Fruit fly (Drosophila melanogaster) whole organism, embryonic: Measurements from ENCODE around the gene Vps2.
A peak's percentile ranks its signal among the peaks of the same experiment; 100 is the strongest.

Experiments used
- Ada2b ChIP-seq: fragments of 200-800 bp; sonication (Bioruptor generic); IDR thresholded peaks from 2 replicates; pipeline ENCODE4 v1.3.6; 2022; ENCODE audit warnings: missing biosample characterization, missing genetic modification characterization
- Atf3 ChIP-seq: fragments of 200-800 bp; sonication (Bioruptor generic); optimal IDR thresholded peaks from 3 replicates; lab custom pipeline; 2016; ENCODE audit warnings: missing biosample characterization, missing genetic modification characterization
- CG10209 ChIP-seq: fragments of 200-800 bp; sonication (Bioruptor generic); optimal IDR thresholded peaks from 3 replicates; lab custom pipeline; 2017; ENCODE audit warnings: missing biosample characterization, mild to moderate bottlenecking, missing genetic modification characterization, missing genetic modification reagents
- CG10565 ChIP-seq: fragments of 200-800 bp; sonication (Bioruptor generic); optimal IDR thresholded peaks from 3 replicates; lab custom pipeline; 2016; ENCODE audit warnings: missing biosample characterization, mild to moderate bottlenecking, missing genetic modification characterization
- CG10979 ChIP-seq: fragments of 200-800 bp; sonication (Bioruptor generic); optimal IDR thresholded peaks from 2 replicates; lab custom pipeline; 2018; ENCODE audit warnings: missing biosample characterization, mild to moderate bottlenecking, missing genetic modification characterization, moderate library complexity
- CG11504 ChIP-seq: fragments of 200-800 bp; sonication (Bioruptor generic); optimal IDR thresholded peaks from 3 replicates; lab custom pipeline; 2019; ENCODE audit warnings: missing biosample characterization, mild to moderate bottlenecking, missing genetic modification characterization, moderate library complexity
- CG12219 ChIP-seq: fragments of 200-800 bp; sonication (Bioruptor generic); optimal IDR thresholded peaks from 3 replicates; lab custom pipeline; 2018; ENCODE audit warnings: missing biosample characterization, mild to moderate bottlenecking, missing genetic modification characterization
- CG13894 ChIP-seq: fragments of 200-800 bp; sonication (Bioruptor generic); optimal IDR thresholded peaks from 3 replicates; lab custom pipeline; 2018; ENCODE audit warnings: missing biosample characterization, mild to moderate bottlenecking, missing genetic modification characterization, moderate library complexity
- CG17802 ChIP-seq: fragments of 200-800 bp; sonication (Bioruptor generic); optimal IDR thresholded peaks from 2 replicates; lab custom pipeline; 2018; ENCODE audit warnings: missing biosample characterization, mild to moderate bottlenecking, missing genetic modification characterization, moderate library complexity
- CG18764 ChIP-seq: fragments of 200-800 bp; sonication (Bioruptor generic); optimal IDR thresholded peaks from 3 replicates; lab custom pipeline; 2016; ENCODE audit warnings: missing biosample characterization, missing genetic modification characterization
- CG2129 ChIP-seq: fragments of 200-800 bp; sonication (Bioruptor generic); IDR thresholded peaks from 2 replicates; pipeline ENCODE4 v1.3.6; 2022; ENCODE audit warnings: missing biosample characterization, missing genetic modification characterization; ENCODE audit not compliant: partially characterized antibody
- CG30431 ChIP-seq: fragments of 200-800 bp; sonication (Bioruptor generic); optimal IDR thresholded peaks from 2 replicates; lab custom pipeline; 2017; ENCODE audit warnings: missing biosample characterization, missing genetic modification characterization
- CG31388 ChIP-seq: fragments of 200-800 bp; sonication (Bioruptor generic); optimal IDR thresholded peaks from 2 replicates; lab custom pipeline; 2016; ENCODE audit warnings: missing biosample characterization, missing genetic modification characterization
- CG32772 ChIP-seq: fragments of 200-800 bp; sonication (Bioruptor generic); IDR thresholded peaks from 2 replicates; pipeline ENCODE4 v1.3.6; 2022; ENCODE audit warnings: missing biosample characterization, missing genetic modification characterization
- CG6272 ChIP-seq: fragments of 200-800 bp; sonication (Bioruptor generic); IDR thresholded peaks from 2 replicates; pipeline ENCODE4 v1.3.6; 2022; ENCODE audit warnings: missing biosample characterization, missing genetic modification characterization
- CG6854 ChIP-seq: fragments of 200-800 bp; sonication (Bioruptor generic); optimal IDR thresholded peaks from 3 replicates; lab custom pipeline; 2017; ENCODE audit warnings: missing biosample characterization, mild to moderate bottlenecking, missing genetic modification characterization
- CG7271 ChIP-seq: fragments of 200-800 bp; sonication (Bioruptor generic); optimal IDR thresholded peaks from 2 replicates; lab custom pipeline; 2018; ENCODE audit warnings: missing biosample characterization, mild to moderate bottlenecking, missing genetic modification characterization, moderate library complexity
- CG7357 ChIP-seq: fragments of 200-800 bp; sonication (Bioruptor generic); IDR thresholded peaks from 3 replicates; pipeline ENCODE4 v1.3.6; 2022; ENCODE audit warnings: missing biosample characterization, missing genetic modification characterization
- CG7372 ChIP-seq: fragments of 200-800 bp; sonication (Bioruptor generic); IDR thresholded peaks from 2 replicates; pipeline ENCODE4 v1.3.6; 2022; ENCODE audit warnings: missing biosample characterization, missing genetic modification characterization
- CG7928 ChIP-seq: fragments of 200-800 bp; sonication (Bioruptor generic); optimal IDR thresholded peaks from 2 replicates; lab custom pipeline; 2017; ENCODE audit warnings: missing biosample characterization, mild to moderate bottlenecking, missing genetic modification characterization
- CG9609 ChIP-seq: fragments of 200-800 bp; sonication (Bioruptor generic); optimal IDR thresholded peaks from 3 replicates; lab custom pipeline; 2016; ENCODE audit warnings: missing biosample characterization, missing genetic modification characterization
- CG9932 ChIP-seq: fragments of 200-800 bp; sonication (Bioruptor generic); IDR thresholded peaks from 2 replicates; pipeline ENCODE4 v1.3.6; 2022; ENCODE audit warnings: missing biosample characterization, missing genetic modification characterization
- Camta ChIP-seq: fragments of 200-800 bp; sonication (Bioruptor generic); optimal IDR thresholded peaks from 2 replicates; lab custom pipeline; 2016; ENCODE audit warnings: missing biosample characterization, missing genetic modification characterization
- Dip2 ChIP-seq: fragments of 200-800 bp; sonication (Bioruptor generic); IDR thresholded peaks from 2 replicates; pipeline ENCODE4 v1.3.6; 2022; ENCODE audit warnings: missing biosample characterization, missing genetic modification characterization
- Dref ChIP-seq: fragments of 200-800 bp; sonication (Bioruptor generic); IDR thresholded peaks from 2 replicates; pipeline ENCODE4 v1.3.6; 2022; ENCODE audit warnings: missing biosample characterization, missing genetic modification characterization
- ERR ChIP-seq: fragments of 200-800 bp; sonication (Bioruptor generic); optimal IDR thresholded peaks from 2 replicates; lab custom pipeline; 2016; ENCODE audit warnings: missing biosample characterization, missing genetic modification characterization
- Elba2 ChIP-seq: fragments of 200-800 bp; sonication (Bioruptor generic); optimal IDR thresholded peaks from 3 replicates; lab custom pipeline; 2016; ENCODE audit warnings: missing biosample characterization, missing genetic modification characterization
- HLH3B ChIP-seq: fragments of 200-800 bp; sonication (Bioruptor generic); IDR thresholded peaks from 2 replicates; pipeline ENCODE4 v1.3.6; 2022; ENCODE audit warnings: missing biosample characterization, missing genetic modification characterization
- HLH54F ChIP-seq: fragments of 200-800 bp; sonication (Bioruptor generic); optimal IDR thresholded peaks from 3 replicates; lab custom pipeline; 2016; ENCODE audit warnings: missing biosample characterization, missing genetic modification characterization
- Side ChIP-seq: fragments of 200-800 bp; sonication (Bioruptor generic); optimal IDR thresholded peaks from 2 replicates; lab custom pipeline; 2016; ENCODE audit warnings: missing biosample characterization, missing genetic modification characterization
- Sox100B ChIP-seq: fragments of 200-800 bp; sonication (Bioruptor generic); optimal IDR thresholded peaks from 3 replicates; lab custom pipeline; 2018; ENCODE audit warnings: missing biosample characterization, mild to moderate bottlenecking, missing genetic modification characterization
- Ssrp ChIP-seq: fragments of 200-800 bp; sonication (Bioruptor generic); optimal IDR thresholded peaks from 2 replicates; lab custom pipeline; 2018; ENCODE audit warnings: missing biosample characterization, mild to moderate bottlenecking, missing genetic modification characterization, moderate library complexity
- Taf1 ChIP-seq: fragments of 200-800 bp; sonication (Bioruptor generic); IDR thresholded peaks from 2 replicates; pipeline ENCODE4 v1.3.6; 2022; ENCODE audit warnings: missing biosample characterization, missing genetic modification characterization
- Xrp1 ChIP-seq: fragments of 200-800 bp; sonication (Bioruptor generic); IDR thresholded peaks from 2 replicates; pipeline ENCODE4 v1.3.6; 2022; ENCODE audit warnings: missing biosample characterization, missing genetic modification characterization
- al ChIP-seq: fragments of 200-800 bp; sonication (Bioruptor generic); IDR thresholded peaks from 2 replicates; pipeline ENCODE4 v1.3.6; 2022; ENCODE audit warnings: missing biosample characterization, missing genetic modification characterization
- ash1 ChIP-seq: fragments of 200-800 bp; sonication (Bioruptor generic); optimal IDR thresholded peaks from 2 replicates; lab custom pipeline; 2018; ENCODE audit warnings: missing biosample characterization, mild to moderate bottlenecking, missing genetic modification characterization
- chn ChIP-seq: fragments of 200-800 bp; sonication (Bioruptor generic); optimal IDR thresholded peaks from 2 replicates; lab custom pipeline; 2016; ENCODE audit warnings: missing biosample characterization, missing genetic modification characterization
- dati ChIP-seq: fragments of 200-800 bp; sonication (Bioruptor generic); IDR thresholded peaks from 2 replicates; pipeline ENCODE4 v1.3.6; 2022; ENCODE audit warnings: missing biosample characterization, missing genetic modification characterization
- fd102C ChIP-seq: fragments of 200-800 bp; sonication (Bioruptor generic); optimal IDR thresholded peaks from 2 replicates; lab custom pipeline; 2018; ENCODE audit warnings: missing biosample characterization, mild to moderate bottlenecking, missing genetic modification characterization, moderate library complexity
- fu2 ChIP-seq: fragments of 200-800 bp; sonication (Bioruptor generic); optimal IDR thresholded peaks from 2 replicates; lab custom pipeline; 2016; ENCODE audit warnings: missing biosample characterization, missing genetic modification characterization
- gfzf ChIP-seq: fragments of 200-800 bp; sonication (Bioruptor generic); optimal IDR thresholded peaks from 2 replicates; lab custom pipeline; 2016; ENCODE audit warnings: missing biosample characterization, mild to moderate bottlenecking, missing genetic modification characterization, moderate library complexity
- gt ChIP-seq: fragments of 200-800 bp; sonication (Bioruptor generic); IDR thresholded peaks from 2 replicates; pipeline ENCODE4 v1.3.6; 2022; ENCODE audit warnings: missing biosample characterization, missing genetic modification characterization
- luna ChIP-seq: fragments of 200-800 bp; sonication (Bioruptor generic); optimal IDR thresholded peaks from 2 replicates; lab custom pipeline; 2016; ENCODE audit warnings: missing biosample characterization, missing genetic modification characterization
- odd ChIP-seq: fragments of 200-800 bp; sonication (Bioruptor generic); optimal IDR thresholded peaks from 2 replicates; lab custom pipeline; 2017; ENCODE audit warnings: missing biosample characterization, mild to moderate bottlenecking, missing genetic modification characterization
- pum ChIP-seq: fragments of 200-800 bp; sonication (Bioruptor generic); optimal IDR thresholded peaks from 2 replicates; lab custom pipeline; 2016; ENCODE audit warnings: missing biosample characterization, missing genetic modification characterization
- ro ChIP-seq: fragments of 200-800 bp; sonication (Bioruptor generic); IDR thresholded peaks from 2 replicates; pipeline ENCODE4 v1.3.6; 2022; ENCODE audit warnings: missing biosample characterization, missing genetic modification characterization
- ssp ChIP-seq: fragments of 200-800 bp; sonication (Bioruptor generic); IDR thresholded peaks from 2 replicates; pipeline ENCODE4 v1.3.6; 2022; ENCODE audit warnings: missing biosample characterization, missing genetic modification characterization
- vnd ChIP-seq: fragments of 200-800 bp; sonication (Bioruptor generic); IDR thresholded peaks from 3 replicates; pipeline ENCODE4 v1.3.6; 2022; ENCODE audit warnings: missing biosample characterization, missing genetic modification characterization; ENCODE audit not compliant: partially characterized antibody
- wek ChIP-seq: fragments of 200-800 bp; sonication (Bioruptor generic); optimal IDR thresholded peaks from 3 replicates; lab custom pipeline; 2018; ENCODE audit warnings: missing biosample characterization, mild to moderate bottlenecking, missing genetic modification characterization, moderate library complexity
- zen ChIP-seq: fragments of 200-800 bp; sonication (Bioruptor generic); optimal IDR thresholded peaks from 3 replicates; lab custom pipeline; 2018; ENCODE audit warnings: missing biosample characterization, mild to moderate bottlenecking, missing genetic modification characterization, moderate library complexity

The Vps2 gene

dm6 chr3R:26041417-26042101, 11.1 kb upstream of the Vps2 start, which contains the start of gene gro (continued):
- TF ChIP-seq vnd (GFP tag; lab: Robert Waterston, UW) (peak; percentile 77), ssp (GFP tag; lab: Robert Waterston, UW) (peak; percentile 45), CG17802 (tag; lab: Kevin White, UChicago) (peak; percentile 53), CG10209 (GFP tag; lab: Kevin White, UChicago) (peak; percentile 52), ro (GFP tag; lab: Robert Waterston, UW) (no peak), CG7357 (GFP tag; lab: Robert Waterston, UW) (0 out of 3 replicates have a peak, but pooled peaks have one; percentile 43), CG30431 (peak; percentile 54), CG11504 (tag; lab: Kevin White, UChicago) (peak; percentile 57), CG13894 (tag; lab: Kevin White, UChicago) (peak; percentile 72), zen (tag; lab: Kevin White, UChicago) (peak; percentile 72), Camta (GFP tag; lab: Kevin White, UChicago) (peak; percentile 76), CG9932 (peak; percentile 89), ash1 (GFP tag; lab: Kevin White, UChicago) (peak; percentile 36), CG10979 (tag; lab: Kevin White, UChicago) (peak; percentile 38), Taf1 (GFP tag; lab: Robert Waterston, UW) (0 out of 2 replicates have a peak, but pooled peaks have one; percentile 50), Xrp1 (peak; percentile 76), CG7271 (no peak), CG7372 (GFP tag; lab: Robert Waterston, UW) (peak; percentile 63), HLH54F (GFP tag; lab: Kevin White, UChicago) (peak; percentile 74), gt (peak; percentile 47; the same call in 1 of the 2 replicates), CG2129 (GFP tag; lab: Robert Waterston, UW) (no peak), CG31388 (GFP tag; lab: Kevin White, UChicago) (peak; percentile 13), wek (GFP tag; lab: Kevin White, UChicago) (peak; percentile 44), chn (GFP tag; lab: Kevin White, UChicago) (peak; percentile 78), fu2 (GFP tag; lab: Kevin White, UChicago) (peak; percentile 75), CG6272 (GFP tag; lab: Robert Waterston, UW) (peak; percentile 69), HLH3B (GFP tag; lab: Robert Waterston, UW) (peak; percentile 69), Side (GFP tag; lab: Kevin White, UChicago) (peak; percentile 69), dati (GFP tag; lab: Robert Waterston, UW) (no peak), Atf3 (peak; percentile 56), gfzf (GFP tag; lab: Kevin White, UChicago) (peak; percentile 40), CG12219 (GFP tag; lab: Kevin White, UChicago) (peak; percentile 23), Sox100B (peak; percentile 47), CG32772 (GFP tag; lab: Robert Waterston, UW) (peak; percentile 44; the same call in 1 of the 2 replicates), Elba2 (GFP tag; lab: Kevin White, UChicago) (peak; percentile 91), al (GFP tag; lab: Robert Waterston, UW) (peak; percentile 53), odd (GFP tag; lab: Kevin White, UChicago) (no peak), Dref (GFP tag; lab: Robert Waterston, UW) (peak; percentile 99), CG7928 (GFP tag; lab: Kevin White, UChicago) (peak; percentile 11), ERR (GFP tag; lab: Kevin White, UChicago) (peak; percentile 65), fd102C (GFP tag; lab: Kevin White, UChicago) (peak; percentile 34), CG6854 (GFP tag; lab: Kevin White, UChicago) (no peak), Ada2b (GFP tag; lab: Robert Waterston, UW) (peak; percentile 55), luna (GFP tag; lab: Kevin White, UChicago) (peak; percentile 64), pum (peak; percentile 61), Ssrp (tag; lab: Kevin White, UChicago) (peak; percentile 63), Dip2 (no peak), CG9609 (GFP tag; lab: Kevin White, UChicago) (peak; percentile 76), CG10565 (no peak), CG18764 (GFP tag; lab: Kevin White, UChicago) (peak; percentile 55)
